Fruit fly (Drosophila melanogaster) whole organism, embryonic: Measurements from ENCODE around the gene ksr.

Source experiments
- Atf3 ChIP-seq: fragments of 200-800 bp; sonication (Bioruptor generic); optimal IDR thresholded peaks from 3 replicates; lab custom pipeline; 2016; ENCODE audit warnings: missing biosample characterization, missing genetic modification characterization
- CG1024 ChIP-seq: fragments of 200-800 bp; sonication (Bioruptor generic); IDR thresholded peaks from 2 replicates; pipeline ENCODE4 v1.3.6; 2022; ENCODE audit warnings: missing biosample characterization, missing genetic modification characterization
- CG12236 ChIP-seq: fragments of 200-800 bp; sonication (Bioruptor generic); optimal IDR thresholded peaks from 2 replicates; lab custom pipeline; 2016; ENCODE audit warnings: missing biosample characterization, missing genetic modification characterization
- CG12299 ChIP-seq: fragments of 200-800 bp; sonication (Bioruptor generic); optimal IDR thresholded peaks from 2 replicates; lab custom pipeline; 2018; ENCODE audit warnings: missing biosample characterization, mild to moderate bottlenecking, missing genetic modification characterization
- CG14050 ChIP-seq: fragments of 200-800 bp; sonication (Bioruptor generic); IDR thresholded peaks from 3 replicates; pipeline ENCODE4 v1.3.6; 2022; ENCODE audit warnings: missing biosample characterization, missing genetic modification characterization
- CG17829 ChIP-seq: fragments of 200-800 bp; optimal IDR thresholded peaks from 2 replicates; lab custom pipeline; 2019; ENCODE audit warnings: missing biosample characterization, mild to moderate bottlenecking, missing genetic modification characterization, moderate library complexity
- CG18476 ChIP-seq: fragments of 200-800 bp; sonication (Bioruptor generic); optimal IDR thresholded peaks from 2 replicates; lab custom pipeline; 2016; ENCODE audit warnings: missing biosample characterization, mild to moderate bottlenecking, missing genetic modification characterization
- CG2202 ChIP-seq: fragments of 200-800 bp; sonication (Bioruptor generic); optimal IDR thresholded peaks from 2 replicates; lab custom pipeline; 2018; ENCODE audit warnings: missing biosample characterization, mild to moderate bottlenecking, missing genetic modification characterization
- CG30403 ChIP-seq: fragments of 200-800 bp; sonication (Bioruptor generic); optimal IDR thresholded peaks from 3 replicates; lab custom pipeline; 2016; ENCODE audit warnings: missing biosample characterization, missing genetic modification characterization
- CG33557 ChIP-seq: fragments of 200-800 bp; sonication (Bioruptor generic); optimal IDR thresholded peaks from 2 replicates; lab custom pipeline; 2019; ENCODE audit warnings: missing biosample characterization, mild to moderate bottlenecking, missing genetic modification characterization, moderate library complexity
- CG3995 ChIP-seq: fragments of 200-800 bp; sonication (Bioruptor generic); optimal IDR thresholded peaks from 3 replicates; lab custom pipeline; 2016; ENCODE audit warnings: missing biosample characterization, missing genetic modification characterization
- CG4360 ChIP-seq: fragments of 200-800 bp; sonication (Bioruptor generic); IDR thresholded peaks from 2 replicates; pipeline ENCODE4 v1.3.6; 2022; ENCODE audit warnings: missing biosample characterization, missing genetic modification characterization
- CG4707 ChIP-seq: fragments of 200-800 bp; sonication (Bioruptor generic); optimal IDR thresholded peaks from 2 replicates; lab custom pipeline; 2018; ENCODE audit warnings: missing biosample characterization, mild to moderate bottlenecking, missing genetic modification characterization, moderate library complexity
- CG5953 ChIP-seq: fragments of 200-800 bp; sonication (Bioruptor generic); IDR thresholded peaks from 2 replicates; pipeline ENCODE4 v1.3.6; 2022; ENCODE audit warnings: missing biosample characterization, missing genetic modification characterization
- CG6683 ChIP-seq: fragments of 200-800 bp; sonication (Bioruptor generic); optimal IDR thresholded peaks from 2 replicates; lab custom pipeline; 2017; ENCODE audit warnings: missing biosample characterization, mild to moderate bottlenecking, missing genetic modification characterization, missing genetic modification reagents
- CG6689 ChIP-seq: fragments of 200-800 bp; sonication (Bioruptor generic); IDR thresholded peaks from 2 replicates; pipeline ENCODE4 v1.3.6; 2022; ENCODE audit warnings: missing biosample characterization, missing genetic modification characterization
- CG6765 ChIP-seq: fragments of 200-800 bp; sonication (Bioruptor generic); optimal IDR thresholded peaks from 3 replicates; lab custom pipeline; 2017; ENCODE audit warnings: missing biosample characterization, mild to moderate bottlenecking, missing genetic modification characterization
- CG7745 ChIP-seq: fragments of 200-800 bp; sonication (Bioruptor generic); optimal IDR thresholded peaks from 2 replicates; lab custom pipeline; 2018; ENCODE audit warnings: missing biosample characterization, mild to moderate bottlenecking, missing genetic modification characterization, moderate library complexity
- CG7786 ChIP-seq: fragments of 200-800 bp; sonication (Bioruptor generic); optimal IDR thresholded peaks from 2 replicates; lab custom pipeline; 2016; ENCODE audit warnings: missing biosample characterization, missing genetic modification characterization
- CG9817 ChIP-seq: fragments of 200-800 bp; sonication (Bioruptor generic); optimal IDR thresholded peaks from 2 replicates; lab custom pipeline; 2018; ENCODE audit warnings: missing biosample characterization, mild to moderate bottlenecking, missing genetic modification characterization, moderate library complexity
- Chrac-16 ChIP-seq: fragments of 200-800 bp; sonication (Bioruptor generic); optimal IDR thresholded peaks from 3 replicates; lab custom pipeline; 2016; ENCODE audit warnings: missing biosample characterization, missing genetic modification characterization
- D19A ChIP-seq: fragments of 200-800 bp; optimal IDR thresholded peaks from 3 replicates; lab custom pipeline; 2019; ENCODE audit warnings: missing biosample characterization, mild to moderate bottlenecking, missing genetic modification characterization, moderate library complexity
- E2f1 ChIP-seq: fragments of 200-800 bp; sonication (Bioruptor generic); IDR thresholded peaks from 2 replicates; pipeline ENCODE4 v1.3.6; 2022; ENCODE audit warnings: missing biosample characterization, missing genetic modification characterization
- Fer2 ChIP-seq: fragments of 200-800 bp; sonication (Bioruptor generic); optimal IDR thresholded peaks from 2 replicates; lab custom pipeline; 2018; ENCODE audit warnings: missing biosample characterization, mild to moderate bottlenecking, missing genetic modification characterization, moderate library complexity
- Fer3 ChIP-seq: fragments of 200-800 bp; sonication (Bioruptor generic); optimal IDR thresholded peaks from 2 replicates; lab custom pipeline; 2018; ENCODE audit warnings: missing biosample characterization, mild to moderate bottlenecking, missing genetic modification characterization, moderate library complexity
- GATAe ChIP-seq: fragments of 200-800 bp; sonication (Bioruptor generic); conservative IDR thresholded peaks from 2 replicates; pipeline ENCODE4 v1.3.6; 2022; ENCODE audit warnings: missing biosample characterization, missing genetic modification characterization
- Gsc ChIP-seq: fragments of 200-800 bp; sonication (Bioruptor generic); IDR thresholded peaks from 2 replicates; pipeline ENCODE4 v1.3.6; 2022; ENCODE audit warnings: missing biosample characterization, missing genetic modification characterization
- Gug ChIP-seq: fragments of 200-800 bp; sonication (Bioruptor generic); IDR thresholded peaks from 4 replicates; pipeline ENCODE4 v1.3.6; 2022; ENCODE audit warnings: missing biosample characterization, missing genetic modification characterization
- HLHmδ ChIP-seq: fragments of 200-800 bp; sonication (Bioruptor generic); optimal IDR thresholded peaks from 2 replicates; lab custom pipeline; 2018; ENCODE audit warnings: missing biosample characterization, mild to moderate bottlenecking, missing genetic modification characterization, moderate library complexity
- Hand ChIP-seq: fragments of 200-800 bp; sonication (Bioruptor generic); optimal IDR thresholded peaks from 2 replicates; lab custom pipeline; 2017; ENCODE audit warnings: mild to moderate bottlenecking, missing biosample characterization, missing genetic modification reagents, missing genetic modification characterization
- Hmx ChIP-seq: fragments of 200-800 bp; sonication (Bioruptor generic); optimal IDR thresholded peaks from 2 replicates; lab custom pipeline; 2016; ENCODE audit warnings: missing biosample characterization, missing genetic modification characterization
- Hr3 ChIP-seq: fragments of 200-800 bp; sonication (Bioruptor generic); optimal IDR thresholded peaks from 3 replicates; lab custom pipeline; 2016; ENCODE audit warnings: missing biosample characterization, missing genetic modification characterization
- Jarid2 ChIP-seq: fragments of 200-800 bp; sonication (Bioruptor generic); optimal IDR thresholded peaks from 3 replicates; lab custom pipeline; 2017; ENCODE audit warnings: mild to moderate bottlenecking, missing biosample characterization, missing genetic modification reagents, missing genetic modification characterization
- MESR4 ChIP-seq: fragments of 200-800 bp; sonication (Bioruptor generic); optimal IDR thresholded peaks from 2 replicates; lab custom pipeline; 2018; ENCODE audit warnings: missing biosample characterization, mild to moderate bottlenecking, missing genetic modification characterization, moderate library complexity
- Meics ChIP-seq: fragments of 200-800 bp; sonication (Bioruptor generic); optimal IDR thresholded peaks from 2 replicates; lab custom pipeline; 2017; ENCODE audit warnings: missing biosample characterization, mild to moderate bottlenecking, missing genetic modification characterization
- Neu2 ChIP-seq: fragments of 200-800 bp; sonication (Bioruptor generic); optimal IDR thresholded peaks from 3 replicates; lab custom pipeline; 2016; ENCODE audit warnings: missing biosample characterization, missing genetic modification characterization, borderline replicate concordance
- Spps ChIP-seq: fragments of 200-800 bp; sonication (Bioruptor generic); optimal IDR thresholded peaks from 2 replicates; lab custom pipeline; 2018; ENCODE audit warnings: missing biosample characterization, mild to moderate bottlenecking, missing genetic modification characterization
- dm ChIP-seq: fragments of 200-800 bp; sonication (Bioruptor generic); optimal IDR thresholded peaks from 3 replicates; lab custom pipeline; 2016; ENCODE audit warnings: missing biosample characterization, missing genetic modification characterization
- dmrt99B ChIP-seq: fragments of 200-800 bp; sonication (Bioruptor generic); optimal IDR thresholded peaks from 2 replicates; lab custom pipeline; 2018; ENCODE audit warnings: missing biosample characterization, mild to moderate bottlenecking, missing genetic modification characterization, moderate library complexity
- dysf ChIP-seq: fragments of 200-800 bp; sonication (Bioruptor generic); IDR thresholded peaks from 3 replicates; pipeline ENCODE4 v1.3.6; 2022; ENCODE audit warnings: missing biosample characterization, missing genetic modification characterization
- ems ChIP-seq: fragments of 200-800 bp; sonication (Bioruptor generic); optimal IDR thresholded peaks from 3 replicates; lab custom pipeline; 2016; ENCODE audit warnings: missing biosample characterization, missing genetic modification characterization
- gcm2 ChIP-seq: fragments of 200-800 bp; sonication (Bioruptor generic); optimal IDR thresholded peaks from 2 replicates; lab custom pipeline; 2016; ENCODE audit warnings: missing biosample characterization, missing genetic modification characterization
- lov ChIP-seq, 2 experiments: fragments of 200-800 bp in 1 of 2; fragments of >200 bp in 1 of 2; sonication (Bioruptor generic) in 1 of 2; IDR thresholded peaks in 1 of 2; optimal IDR thresholded peaks in 1 of 2; 2 replicates in 1 of 2; 3 replicates in 1 of 2; pipeline versions ENCODE4 v1.3.6 to Lab custom; 2017 to 2022; ENCODE audit warnings: missing biosample characterization in 1 of 2, missing genetic modification characterization in 1 of 2
- pnt ChIP-seq: fragments of 200-800 bp; sonication (Bioruptor generic); optimal IDR thresholded peaks from 3 replicates; lab custom pipeline; 2016; ENCODE audit warnings: missing biosample characterization, missing genetic modification characterization
- prd ChIP-seq, 3 experiments: fragments of >200 bp in 2 of 3; fragments of 200-800 bp in 1 of 3; sonication (Bioruptor generic) in 1 of 3; optimal IDR thresholded peaks in 2 of 3; IDR thresholded peaks in 1 of 3; 2 replicates in 2 of 3; 3 replicates in 1 of 3; pipeline versions ENCODE4 v1.3.6 to Lab custom; 2017 to 2022; ENCODE audit warnings: missing biosample characterization in 1 of 3, missing genetic modification characterization in 1 of 3
- pros ChIP-seq: fragments of 200-800 bp; sonication (Bioruptor generic); optimal IDR thresholded peaks from 3 replicates; lab custom pipeline; 2019; ENCODE audit warnings: missing biosample characterization, mild to moderate bottlenecking, missing genetic modification characterization, moderate library complexity
- ranshi ChIP-seq: fragments of 200-800 bp; sonication (Bioruptor generic); IDR thresholded peaks from 2 replicates; pipeline ENCODE4 v1.3.6; 2022; ENCODE audit warnings: missing biosample characterization, missing genetic modification characterization
- ro ChIP-seq: fragments of 200-800 bp; sonication (Bioruptor generic); IDR thresholded peaks from 2 replicates; pipeline ENCODE4 v1.3.6; 2022; ENCODE audit warnings: missing biosample characterization, missing genetic modification characterization
- sr ChIP-seq: fragments of 200-800 bp; sonication (Bioruptor generic); IDR thresholded peaks from 3 replicates; pipeline ENCODE4 v1.3.6; 2022; ENCODE audit warnings: missing biosample characterization, missing genetic modification characterization

Gene ksr

dm6 chr3R:5470586-5471283 lies 13.0 kb downstream of the ksr start, which contains the start of the genes mRpL44 and Snr1 (continued):
- TF ChIP-seq CG30403 (GFP tag; lab: Kevin White, UChicago) = peak; percentile 50
- peak; percentile 11 for TF ChIP-seq Chrac-16 (GFP tag; lab: Kevin White, UChicago)
- no peak for TF ChIP-seq pros (GFP tag; lab: Kevin White, UChicago)
- peak; percentile 33 for TF ChIP-seq CG33557
- TF ChIP-seq Fer2 = peak; percentile 35
- no peak for TF ChIP-seq CG4360
- no peak for TF ChIP-seq ranshi (GFP tag; lab: Robert Waterston, UW)
- no peak for TF ChIP-seq CG14050 (GFP tag; lab: Robert Waterston, UW)
- peak; percentile 1 for TF ChIP-seq Hand
- TF ChIP-seq CG6689 (GFP tag; lab: Robert Waterston, UW) = no peak
- TF ChIP-seq Atf3 (GFP tag; lab: Kevin White, UChicago) = no peak
- TF ChIP-seq CG6765 = no peak
- TF ChIP-seq CG12236 = no peak
- no peak for TF ChIP-seq Hmx
- TF ChIP-seq CG3995 (GFP tag; lab: Kevin White, UChicago) = no peak
- TF ChIP-seq D19A (tag; lab: Kevin White, UChicago) = no peak
- TF ChIP-seq sr (GFP tag; lab: Robert Waterston, UW) = peak; percentile 82
- no peak for TF ChIP-seq Neu2 (GFP tag; lab: Kevin White, UChicago)
- no peak; the same call in 3 of the 4 replicates for TF ChIP-seq Gug
- no peak for TF ChIP-seq pnt (GFP tag; lab: Kevin White, UChicago)
- no peak for TF ChIP-seq CG7745 (tag; lab: Kevin White, UChicago)
- no peak for TF ChIP-seq CG18476 (GFP tag; lab: Kevin White, UChicago)
- TF ChIP-seq CG1024 = no peak
- peak; percentile 48 for TF ChIP-seq CG9817 (tag; lab: Kevin White, UChicago)
- TF ChIP-seq CG12299 (tag; lab: Kevin White, UChicago) = no peak
- peak; percentile 30; the same call in 1 of the 2 replicates for TF ChIP-seq E2f1 (GFP tag; lab: Robert Waterston, UW)
- no peak for TF ChIP-seq dmrt99B
- TF ChIP-seq Meics (GFP tag; lab: Kevin White, UChicago) = peak; percentile 82
- TF ChIP-seq dm (GFP tag; lab: Kevin White, UChicago) = no peak
- TF ChIP-seq CG4707 (GFP tag; lab: Kevin White, UChicago) = no peak
- TF ChIP-seq MESR4 = peak; percentile 84
- TF ChIP-seq CG17829 (tag; lab: Kevin White, UChicago) = peak; percentile 54
- TF ChIP-seq ems (GFP tag; lab: Kevin White, UChicago) = no peak
- no peak for TF ChIP-seq CG7786 (GFP tag; lab: Kevin White, UChicago)
- TF ChIP-seq CG2202 (tag; lab: Kevin White, UChicago) = no peak
- no peak for TF ChIP-seq ro (GFP tag; lab: Robert Waterston, UW)
- peak; percentile 13 for TF ChIP-seq Fer3 (tag; lab: Kevin White, UChicago)
- no peak for TF ChIP-seq Gsc (GFP tag; lab: Robert Waterston, UW)
- TF ChIP-seq gcm2 (GFP tag; lab: Kevin White, UChicago) = no peak
- no peak for TF ChIP-seq GATAe
- no peak for TF ChIP-seq prd (optimal IDR thresholded peaks at IDR 0.05; lab: Kevin White, UChicago)
- TF ChIP-seq prd (GFP tag; IDR thresholded peaks at IDR 0.05; lab: Robert Waterston, UW) = no peak
- peak; percentile 39 for TF ChIP-seq Hr3 (GFP tag; lab: Kevin White, UChicago)
- TF ChIP-seq dysf (GFP tag; lab: Robert Waterston, UW) = 0 out of 3 replicates have a peak, but pooled peaks have one; percentile 7
- no peak for TF ChIP-seq Jarid2 (GFP tag; lab: Kevin White, UChicago)
- no peak for TF ChIP-seq lov (optimal IDR thresholded peaks at IDR 0.05; lab: Kevin White, UChicago)
- TF ChIP-seq lov (GFP tag; IDR thresholded peaks at IDR 0.05; lab: Robert Waterston, UW) = no peak
- no peak for TF ChIP-seq HLHmδ
- peak; percentile 33 for TF ChIP-seq CG6683 (GFP tag; lab: Kevin White, UChicago)
- TF ChIP-seq Spps = no peak
- no peak for TF ChIP-seq CG5953
